Fruit fly (Drosophila melanogaster): Measurements from ENCODE around the gene Gr64e.
A peak's percentile ranks its signal among the peaks of the same experiment; 100 is the strongest.

Gr64e gene

dm6 chr3L:4071561-4072049 is 39.7 kb downstream of the Gr64e start, which contains the start of gene wit (continued):
- no peak for TF ChIP-seq fu2 (GFP tag; optimal IDR thresholded peaks at IDR 0.05)
- no peak for TF ChIP-seq Hmx (GFP tag; optimal IDR thresholded peaks at IDR 0.05)
- peak; percentile 30 for TF ChIP-seq CrebB (tag; optimal IDR thresholded peaks at IDR 0.05)
- no peak for TF ChIP-seq croc (GFP tag; conservative IDR thresholded peaks at IDR 0.05)
- no peak for TF ChIP-seq CG6272 (GFP tag; IDR thresholded peaks at IDR 0.05)
- no peak for TF ChIP-seq NC2β (GFP tag; optimal IDR thresholded peaks at IDR 0.05)
- TF ChIP-seq CG11398 (GFP tag; optimal IDR thresholded peaks at IDR 0.05): no peak
- no peak for TF ChIP-seq ara (GFP tag; IDR thresholded peaks at IDR 0.05)
- TF ChIP-seq jigr1 (GFP tag; IDR thresholded peaks at IDR 0.05): no peak
- TF ChIP-seq danr (GFP tag; IDR thresholded peaks at IDR 0.05): no peak
- peak; percentile 6 for TF ChIP-seq ftz-f1 (GFP tag; optimal IDR thresholded peaks at IDR 0.05)
- TF ChIP-seq CG16863 (GFP tag; optimal IDR thresholded peaks at IDR 0.05): no peak
- TF ChIP-seq Sry-β (GFP tag; optimal IDR thresholded peaks at IDR 0.05): no peak
- no peak for TF ChIP-seq da (GFP tag; optimal IDR thresholded peaks at IDR 0.05)
- peak; percentile 49 for TF ChIP-seq CG18599 (GFP tag; optimal IDR thresholded peaks at IDR 0.05)
- TF ChIP-seq CG32772 (GFP tag; IDR thresholded peaks at IDR 0.05): no peak
- no peak for TF ChIP-seq ato (GFP tag; IDR thresholded peaks at IDR 0.05; ENCODE audit: partially characterized antibody)
- TF ChIP-seq CG17385 (GFP tag; optimal IDR thresholded peaks at IDR 0.05): peak; percentile 73
- TF ChIP-seq CG9215 (GFP tag; IDR thresholded peaks at IDR 0.05): no peak
- TF ChIP-seq CG9932 (GFP tag; IDR thresholded peaks at IDR 0.05): peak; percentile 32
- peak; percentile 6 for TF ChIP-seq Dp (GFP tag; optimal IDR thresholded peaks at IDR 0.05)
- no peak for TF ChIP-seq hb (GFP tag; IDR thresholded peaks at IDR 0.05; ENCODE audit: partially characterized antibody)
- TF ChIP-seq CG17802 (tag; optimal IDR thresholded peaks at IDR 0.05): no peak
- TF ChIP-seq Aef1 (GFP tag; IDR thresholded peaks at IDR 0.05): no peak
- TF ChIP-seq Nf-YC (tag; optimal IDR thresholded peaks at IDR 0.05): peak; percentile 81
- no peak for TF ChIP-seq pb (GFP tag; optimal IDR thresholded peaks at IDR 0.05)
- TF ChIP-seq crp (GFP tag; optimal IDR thresholded peaks at IDR 0.05): no peak
- peak; percentile 47 for TF ChIP-seq CG12071 (GFP tag; optimal IDR thresholded peaks at IDR 0.05)
- no peak for TF ChIP-seq pfk (GFP tag; optimal IDR thresholded peaks at IDR 0.05)
- TF ChIP-seq Side (GFP tag; optimal IDR thresholded peaks at IDR 0.05): peak; percentile 5
- no peak for TF ChIP-seq az2 (GFP tag; optimal IDR thresholded peaks at IDR 0.05)
- TF ChIP-seq dm (GFP tag; optimal IDR thresholded peaks at IDR 0.05): no peak
- TF ChIP-seq CG8924 (tag; optimal IDR thresholded peaks at IDR 0.05): no peak
- TF ChIP-seq chm (GFP tag; IDR thresholded peaks at IDR 0.05): peak; percentile 83
- TF ChIP-seq CG6175 (GFP tag; IDR thresholded peaks at IDR 0.05): no peak
- no peak for TF ChIP-seq CG4820 (GFP tag; optimal IDR thresholded peaks at IDR 0.05)
- TF ChIP-seq Hr3 (GFP tag; optimal IDR thresholded peaks at IDR 0.05): no peak
- TF ChIP-seq fd102C (GFP tag; optimal IDR thresholded peaks at IDR 0.05): no peak
- peak in 1 of 2 experiments; percentile 31 for TF ChIP-seq bsh (GFP tag; optimal IDR thresholded peaks at IDR 0.05)
- TF ChIP-seq ind (GFP tag; optimal IDR thresholded peaks at IDR 0.05): no peak
- TF ChIP-seq CG2120 (GFP tag; optimal IDR thresholded peaks at IDR 0.05): peak; percentile 58
- no peak for TF ChIP-seq crol (GFP tag; IDR thresholded peaks at IDR 0.05)
- TF ChIP-seq CG10366 (GFP tag; IDR thresholded peaks at IDR 0.05): no peak
- no peak; the same call in 1 of the 2 replicates for TF ChIP-seq CG17328 (GFP tag; IDR thresholded peaks at IDR 0.05)
- peak; percentile 5 for TF ChIP-seq CG4854 (GFP tag; optimal IDR thresholded peaks at IDR 0.05)
- TF ChIP-seq CG32767 (GFP tag; IDR thresholded peaks at IDR 0.05): 0 out of 2 replicates have a peak, but pooled peaks have one; percentile 16
- TF ChIP-seq Rx (GFP tag; IDR thresholded peaks at IDR 0.05): no peak
- no peak for TF ChIP-seq tll (GFP tag; optimal IDR thresholded peaks at IDR 0.05)
- TF ChIP-seq CG10147 (GFP tag; optimal IDR thresholded peaks at IDR 0.05): no peak
- no peak for TF ChIP-seq dmrt99B (tag; optimal IDR thresholded peaks at IDR 0.05)
- no peak for TF ChIP-seq fd3F (GFP tag; optimal IDR thresholded peaks at IDR 0.05)

All from whole organism, embryonic.